Fruit fly (Drosophila melanogaster) whole organism, pupa: Measurements from ENCODE around the gene OdsH.

Source experiments
- CG10348 ChIP-seq: fragments of 200-800 bp; sonication (Bioruptor generic); IDR thresholded peaks from 2 replicates; pipeline ENCODE4 v1.3.6; 2022; ENCODE audit warnings: missing biosample characterization, missing genetic modification characterization
- CG4496 ChIP-seq: fragments of 200-800 bp; sonication (Bioruptor generic); IDR thresholded peaks from 3 replicates; pipeline ENCODE4 v1.3.6; 2022; ENCODE audit warnings: missing biosample characterization, missing genetic modification characterization
- CG8301 ChIP-seq: fragments of 200-800 bp; sonication (Bioruptor generic); optimal IDR thresholded peaks from 2 replicates; lab custom pipeline; 2018; ENCODE audit warnings: missing biosample characterization, mild to moderate bottlenecking, missing genetic modification characterization
- CG9948 ChIP-seq: fragments of 200-800 bp; sonication (Bioruptor generic); optimal IDR thresholded peaks from 2 replicates; lab custom pipeline; 2018; ENCODE audit warnings: missing biosample characterization, mild to moderate bottlenecking, missing genetic modification characterization, moderate library complexity
- D1 ChIP-seq: fragments of 200-800 bp; sonication (Bioruptor generic); optimal IDR thresholded peaks from 2 replicates; lab custom pipeline; 2018; ENCODE audit warnings: missing biosample characterization, mild to moderate bottlenecking, missing genetic modification characterization, moderate library complexity
- EcR ChIP-seq: fragments of 200-800 bp; sonication (Bioruptor generic); optimal IDR thresholded peaks from 3 replicates; lab custom pipeline; 2019; ENCODE audit warnings: missing biosample characterization, missing genetic modification characterization, mild to moderate bottlenecking, moderate library complexity, missing genetic modification reagents
- Snoo ChIP-seq: fragments of 200-800 bp; sonication (Bioruptor generic); optimal IDR thresholded peaks from 3 replicates; lab custom pipeline; 2017; ENCODE audit warnings: missing biosample characterization, mild to moderate bottlenecking, missing genetic modification characterization, inconsistent platforms
- fd96Ca ChIP-seq: fragments of 200-800 bp; sonication (Bioruptor generic); IDR thresholded peaks from 3 replicates; pipeline ENCODE4 v1.3.6; 2022; ENCODE audit warnings: missing biosample characterization, missing genetic modification characterization
- rn ChIP-seq: fragments of 200-800 bp; sonication (Bioruptor generic); IDR thresholded peaks from 2 replicates; pipeline ENCODE4 v1.3.6; 2022; ENCODE audit warnings: missing biosample characterization, missing genetic modification characterization

DNA sequence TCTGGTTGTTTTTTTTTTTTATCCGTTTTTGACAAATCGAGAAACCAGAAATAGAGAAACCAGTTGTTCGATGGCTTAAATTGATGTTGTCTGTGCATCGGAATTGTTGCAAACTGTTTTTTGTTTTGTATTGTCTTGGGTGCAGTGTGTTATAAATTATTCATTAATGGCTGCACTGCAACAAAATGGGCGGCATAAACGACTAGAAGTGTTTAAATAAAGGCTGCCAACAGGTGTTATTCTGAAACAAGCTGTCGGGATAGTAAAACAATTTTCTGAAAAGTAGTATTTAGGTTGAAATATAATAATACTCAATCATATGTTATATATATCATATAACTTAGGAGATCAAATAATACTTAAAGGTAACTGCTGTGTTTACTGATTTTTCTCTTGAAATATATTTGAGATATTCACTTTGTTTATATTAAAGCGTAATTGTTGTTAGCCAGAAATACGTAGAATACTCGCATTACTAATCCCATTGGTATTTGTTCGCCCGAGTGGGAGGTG lies 45.7 kb downstream of the OdsH start:
- no peak for TF ChIP-seq D1 (tag; lab: Kevin White, UChicago)
- TF ChIP-seq rn (GFP tag; lab: Robert Waterston, UW): no peak
- TF ChIP-seq CG8301 (tag; lab: Kevin White, UChicago): peak; percentile 18
- no peak for TF ChIP-seq CG10348 (GFP tag; lab: Robert Waterston, UW)
- TF ChIP-seq CG9948 (tag; lab: Kevin White, UChicago): peak; percentile 16
- TF ChIP-seq fd96Ca (GFP tag; lab: Robert Waterston, UW): no peak
- no peak for TF ChIP-seq EcR
- no peak for TF ChIP-seq Snoo (tag; lab: Kevin White, UChicago)
- TF ChIP-seq CG4496 (GFP tag; lab: Robert Waterston, UW): no peak
